Worm (Caenorhabditis elegans) whole organism, L1 larva: ENCODE results near the gene T26A5.8.

Experiments used
- F16B12.6 ChIP-seq: fragments of 150-350 bp; optimal IDR thresholded peaks from 2 replicates; lab custom pipeline; 2014; ENCODE audit warnings: missing biosample characterization, missing genetic modification characterization
- blmp-1 ChIP-seq: fragments of 150-350 bp; optimal IDR thresholded peaks from 2 replicates; lab custom pipeline; 2014; ENCODE audit warnings: missing biosample characterization, missing genetic modification characterization
- elt-3 ChIP-seq, 6 experiments: fragments of 150-350 bp in 1 of 6; sonication (generic microtip); optimal IDR thresholded peaks; 2 replicates each; lab custom pipeline; 2017 to 2018; ENCODE audit warnings: missing biosample characterization in 6 of 6, missing genetic modification characterization in 6 of 6, inconsistent platforms in 1 of 6
- fos-1 ChIP-seq: fragments of 150-350 bp; optimal IDR thresholded peaks from 2 replicates; lab custom pipeline; 2014; ENCODE audit warnings: missing biosample characterization, missing genetic modification characterization
- mdl-1 ChIP-seq, 2 experiments: fragments of 150-350 bp; optimal IDR thresholded peaks; 2 replicates each; lab custom pipeline; 2014 to 2017; ENCODE audit warnings: missing biosample characterization in 2 of 2, missing genetic modification characterization in 2 of 2, inconsistent platforms in 1 of 2
- mep-1 ChIP-seq: fragments of 150-350 bp; optimal IDR thresholded peaks from 2 replicates; lab custom pipeline; 2014; ENCODE audit warnings: missing biosample characterization, missing genetic modification characterization
- skn-1 ChIP-seq: fragments of 150-350 bp; optimal IDR thresholded peaks from 2 replicates; lab custom pipeline; 2014; ENCODE audit warnings: missing biosample characterization, missing genetic modification characterization
- tbx-2 ChIP-seq: sonication (generic microtip); optimal IDR thresholded peaks from 2 replicates; lab custom pipeline; 2016; ENCODE audit warnings: missing genetic modification characterization, missing compliant biosample characterization
- zip-4 ChIP-seq: fragments of 200-800 bp; sonication (Bioruptor generic); optimal IDR thresholded peaks from 2 replicates; lab custom pipeline; 2018; ENCODE audit warnings: mild to moderate bottlenecking, missing genetic modification characterization, moderate library complexity, missing compliant biosample characterization

- TF ChIP-seq F16B12.6: no peak
- no peak for TF ChIP-seq blmp-1 (tag; lab: Kevin White, UChicago)
- no peak for TF ChIP-seq zip-4 (GFP tag; lab: Kevin White, UChicago)
- no peak for TF ChIP-seq fos-1
- no peak for TF ChIP-seq skn-1 (tag; lab: Kevin White, UChicago)
- TF ChIP-seq tbx-2 (tag; lab: Kevin White, UChicago): no peak
- TF ChIP-seq mep-1: no peak
- no peak for TF ChIP-seq elt-3 (tag; optimal IDR thresholded peaks at IDR 0.05; lab: Kevin White, UChicago)
- no peak for TF ChIP-seq mdl-1 (tag; optimal IDR thresholded peaks at IDR 0.05; lab: Kevin White, UChicago)
These were observed 39.9 kb downstream of the T26A5.8 start for ce11 chrIII:6422721-6423120.
